Worm (Caenorhabditis elegans): Measurements from ENCODE around the gene clec-205.

The clec-205 gene

DNA sequence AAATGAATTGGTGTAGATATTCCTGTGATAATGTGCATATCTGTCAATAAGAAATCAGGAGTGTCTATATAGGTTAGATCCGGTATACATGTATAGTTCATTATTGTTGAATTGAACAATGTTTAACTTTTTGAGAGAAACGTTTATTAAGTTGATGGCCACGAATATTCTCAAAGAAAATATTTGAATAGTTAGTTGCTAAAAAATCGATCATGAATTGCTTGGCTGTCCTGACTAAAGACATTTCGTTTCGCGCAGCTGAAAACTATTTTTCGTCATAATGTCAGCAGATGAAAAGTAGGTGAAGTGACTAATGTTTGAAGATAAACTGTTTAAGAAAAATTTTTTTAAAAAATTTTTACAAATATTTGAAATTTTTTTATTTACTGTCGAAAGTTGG is 9.2 kb upstream of the clec-205 start, which contains the start of gene srh-199:
srh-199 (minus strand) TSS at position 101 of the 400 bp plus-strand sequence.
- TF ChIP-seq php-3 (GFP tag; IDR thresholded peaks at IDR 0.05) = no peak
- TF ChIP-seq daf-16 (GFP tag; optimal IDR thresholded peaks at IDR 0.05) = no peak
- no peak for TF ChIP-seq daf-16 (tag; optimal IDR thresholded peaks at IDR 0.05)
- no peak for TF ChIP-seq unc-39 (tag; optimal IDR thresholded peaks at IDR 0.05)
- TF ChIP-seq D1046.2 (GFP tag; IDR thresholded peaks at IDR 0.05) = no peak
- TF ChIP-seq ztf-11 (tag; optimal IDR thresholded peaks at IDR 0.05) = no peak
- TF ChIP-seq nhr-42 (GFP tag; IDR thresholded peaks at IDR 0.05) = no peak
- no peak for TF ChIP-seq pha-4 (GFP tag; IDR thresholded peaks at IDR 0.05)
- TF ChIP-seq pha-4 (tag; optimal IDR thresholded peaks at IDR 0.05) = no peak
- no peak for TF ChIP-seq spr-3 (GFP tag; optimal IDR thresholded peaks at IDR 0.05)
- no peak for TF ChIP-seq nhr-6 (tag; optimal IDR thresholded peaks at IDR 0.05)
- TF ChIP-seq mxl-3 (GFP tag; optimal IDR thresholded peaks at IDR 0.05) = no peak
- TF ChIP-seq daf-12 (tag; optimal IDR thresholded peaks at IDR 0.05) = no peak
- TF ChIP-seq lin-13 (GFP tag; optimal IDR thresholded peaks at IDR 0.05) = no peak

DNA sequence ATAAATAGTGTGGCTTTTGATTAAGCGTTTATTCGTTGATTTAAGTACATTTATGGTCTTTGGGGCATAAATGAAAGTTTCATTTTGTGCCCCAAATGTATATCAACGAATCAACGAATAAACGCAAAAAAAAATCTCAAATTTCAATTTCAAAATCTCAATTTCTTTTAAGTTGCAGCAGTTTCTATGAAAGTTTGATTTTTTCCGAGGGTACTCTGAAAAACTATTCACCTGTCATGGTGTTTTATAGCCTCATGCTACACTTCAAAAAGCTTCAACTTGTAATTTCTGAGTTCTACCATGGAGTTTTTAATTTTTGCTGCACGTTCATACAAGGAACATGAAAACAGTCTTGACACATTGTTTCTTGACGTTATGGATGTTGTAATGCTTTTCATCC is 8.2 kb upstream of the clec-205 start, which contains the start of gene ZK697.1:
ZK697.1 (plus strand) TSS at position 301 of the 400 bp plus-strand sequence.
- no peak for TF ChIP-seq mdl-1 (tag; optimal IDR thresholded peaks at IDR 0.05)

DNA sequence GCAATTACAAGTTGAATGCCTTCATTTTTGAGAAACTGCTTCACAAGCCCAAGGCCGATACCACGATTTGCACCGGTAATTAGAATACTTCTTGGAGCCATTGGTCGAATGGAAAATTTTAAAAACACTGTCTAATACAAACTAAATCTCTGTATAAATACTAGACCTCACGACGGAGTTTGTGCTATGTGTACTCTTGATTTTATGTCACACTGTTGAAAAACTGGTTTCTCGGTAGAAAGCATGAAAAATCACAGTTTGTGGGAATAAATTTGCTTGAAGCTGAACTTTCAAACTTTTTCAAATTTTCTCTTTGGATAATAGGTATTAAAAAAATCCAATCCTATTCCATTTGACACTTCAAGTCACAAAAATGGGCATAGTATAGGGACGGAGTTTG is 5.1 kb upstream of the clec-205 start, which contains the start of gene ZK697.14:
ZK697.14 (minus strand) TSS at position 101 of the 400 bp plus-strand sequence.
- TF ChIP-seq R02D3.7 (tag; optimal IDR thresholded peaks at IDR 0.05) = no peak
- no peak for TF ChIP-seq madf-9 (GFP tag; conservative IDR thresholded peaks at IDR 0.05)
- no peak for TF ChIP-seq daf-12 (tag; optimal IDR thresholded peaks at IDR 0.05)
- no peak for TF ChIP-seq mdl-1 (tag; optimal IDR thresholded peaks at IDR 0.05)

DNA sequence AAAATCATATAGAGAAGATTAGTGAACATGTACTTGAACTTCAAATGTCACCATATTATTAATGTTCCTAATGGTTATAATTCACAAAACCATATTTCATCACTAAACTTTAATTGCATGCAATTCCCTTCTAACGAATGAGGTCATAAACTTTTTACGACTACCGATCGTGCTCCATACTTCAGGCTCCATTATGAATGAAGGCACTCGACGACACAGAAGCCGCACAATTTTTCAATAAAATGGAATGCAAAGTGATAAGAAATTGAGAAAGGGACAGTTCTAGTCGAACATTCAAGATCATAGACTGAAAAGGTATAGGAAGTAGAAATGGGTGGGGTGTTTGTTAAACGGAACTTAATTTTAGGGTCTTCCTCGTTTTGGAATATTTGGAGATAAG is 4.6 kb upstream of the clec-205 start:
- TF ChIP-seq ama-1 (optimal IDR thresholded peaks at IDR 0.05) = no peak
- TF ChIP-seq php-3 (GFP tag; IDR thresholded peaks at IDR 0.05) = 0 out of 2 replicates have a peak, but pooled peaks have one; percentile 13
- no peak for TF ChIP-seq aha-1 (tag)
- peak; percentile 55 for TF ChIP-seq pqm-1 (tag; optimal IDR thresholded peaks at IDR 0.05)
- peak; percentile 37; the same call in 1 of the 2 replicates for TF ChIP-seq dmd-6 (GFP tag; IDR thresholded peaks at IDR 0.05)
- TF ChIP-seq unc-62 (GFP tag; optimal IDR thresholded peaks at IDR 0.05 in 1 of 2) = peak in 1 of 2 experiments; percentile 70
- no peak for TF ChIP-seq unc-62 (tag; optimal IDR thresholded peaks at IDR 0.05)

DNA sequence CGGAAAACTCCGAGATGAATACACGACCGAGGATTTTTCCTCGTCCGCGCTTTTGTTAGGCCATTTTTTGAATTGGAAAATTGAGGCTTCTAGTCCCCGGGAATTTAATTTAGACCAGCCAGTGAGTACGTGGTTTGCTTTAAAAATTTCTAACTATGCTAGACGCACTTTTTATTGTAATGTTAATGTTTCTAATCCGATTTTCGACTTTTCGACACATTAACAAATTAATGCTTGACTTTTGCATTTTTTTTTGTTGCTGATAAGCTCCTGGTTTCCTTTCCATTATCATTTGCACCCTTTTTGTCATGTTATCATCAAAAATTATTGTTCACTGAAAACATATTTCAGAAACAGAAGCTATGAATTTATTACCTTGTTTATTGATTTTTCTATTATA is 3.8 kb upstream of the clec-205 start, which contains the start of gene clec-204:
clec-204 (plus strand) TSS at position 301 of the 400 bp plus-strand sequence.
- TF ChIP-seq ZK337.2 (GFP tag; IDR thresholded peaks at IDR 0.05) (no peak), F10B5.3 (tag; optimal IDR thresholded peaks at IDR 0.05) (no peak), lsy-2 (tag; optimal IDR thresholded peaks at IDR 0.05) (no peak), dve-1 (tag; optimal IDR thresholded peaks at IDR 0.05; ENCODE audit: insufficient read depth) (no peak), unc-39 (tag; optimal IDR thresholded peaks at IDR 0.05) (no peak), ceh-62 (tag; optimal IDR thresholded peaks at IDR 0.05) (no peak), pha-4 (GFP tag; IDR thresholded peaks at IDR 0.05) (no peak), pha-4 (tag; optimal IDR thresholded peaks at IDR 0.05) (no peak), madf-5 (GFP tag; IDR thresholded peaks at IDR 0.05) (no peak), aha-1 (tag) (peak; percentile 23), sdz-12 (GFP tag; optimal IDR thresholded peaks at IDR 0.05) (no peak), F49E8.2 (tag; optimal IDR thresholded peaks at IDR 0.05; ENCODE audit: borderline replicate concordance) (no peak), saeg-2 (GFP tag; IDR thresholded peaks at IDR 0.05) (no peak), snpc-1.2 (GFP tag; IDR thresholded peaks at IDR 0.05) (no peak), dmd-9 (GFP tag; IDR thresholded peaks at IDR 0.05) (no peak), pqm-1 (tag; optimal IDR thresholded peaks at IDR 0.05) (peak; percentile 55), ama-1 (optimal IDR thresholded peaks at IDR 0.05) (no peak)
